Fruit fly (Drosophila melanogaster) whole organism, pupa: ENCODE data around the gene eIF2gamma.
A peak's percentile ranks its signal among the peaks of the same experiment; 100 is the strongest.

Source experiments
- CG10348 ChIP-seq: fragments of 200-800 bp; sonication (Bioruptor generic); IDR thresholded peaks from 2 replicates; pipeline ENCODE4 v1.3.6; 2022; ENCODE audit warnings: missing biosample characterization, missing genetic modification characterization
- CG12605 ChIP-seq: fragments of 200-800 bp; sonication (Bioruptor generic); IDR thresholded peaks from 2 replicates; pipeline ENCODE4 v1.3.6; 2022; ENCODE audit warnings: missing biosample characterization, missing genetic modification characterization
- CG13204 ChIP-seq: fragments of 200-800 bp; sonication (Bioruptor generic); optimal IDR thresholded peaks from 2 replicates; lab custom pipeline; 2018; ENCODE audit warnings: missing biosample characterization, mild to moderate bottlenecking, missing genetic modification characterization, moderate library complexity
- CG14655 ChIP-seq: fragments of 200-800 bp; sonication (Bioruptor generic); optimal IDR thresholded peaks from 3 replicates; lab custom pipeline; 2017; ENCODE audit warnings: mild to moderate bottlenecking, missing biosample characterization, missing genetic modification reagents, missing genetic modification characterization
- CG15710 ChIP-seq: fragments of 200-800 bp; sonication (Bioruptor generic); optimal IDR thresholded peaks from 2 replicates; lab custom pipeline; 2018; ENCODE audit warnings: missing biosample characterization, mild to moderate bottlenecking, missing genetic modification characterization, moderate library complexity
- CG17806 ChIP-seq: fragments of 200-800 bp; sonication (Bioruptor generic); optimal IDR thresholded peaks from 2 replicates; lab custom pipeline; 2018; ENCODE audit warnings: missing biosample characterization, mild to moderate bottlenecking, missing genetic modification characterization, moderate library complexity
- CG32121 ChIP-seq: fragments of 200-800 bp; sonication (Bioruptor generic); IDR thresholded peaks from 2 replicates; pipeline ENCODE4 v1.3.6; 2022; ENCODE audit warnings: missing biosample characterization, missing genetic modification characterization
- CG34367 ChIP-seq: fragments of 200-800 bp; sonication (Bioruptor generic); optimal IDR thresholded peaks from 2 replicates; lab custom pipeline; 2018; ENCODE audit warnings: missing biosample characterization, mild to moderate bottlenecking, missing genetic modification characterization
- CG4496 ChIP-seq: fragments of 200-800 bp; sonication (Bioruptor generic); IDR thresholded peaks from 3 replicates; pipeline ENCODE4 v1.3.6; 2022; ENCODE audit warnings: missing biosample characterization, missing genetic modification characterization
- CG8159 ChIP-seq: fragments of 200-800 bp; sonication (Bioruptor generic); optimal IDR thresholded peaks from 3 replicates; lab custom pipeline; 2018; ENCODE audit warnings: missing biosample characterization, mild to moderate bottlenecking, missing genetic modification characterization, moderate library complexity
- CG8301 ChIP-seq: fragments of 200-800 bp; sonication (Bioruptor generic); optimal IDR thresholded peaks from 2 replicates; lab custom pipeline; 2018; ENCODE audit warnings: missing biosample characterization, mild to moderate bottlenecking, missing genetic modification characterization
- CG9948 ChIP-seq: fragments of 200-800 bp; sonication (Bioruptor generic); optimal IDR thresholded peaks from 2 replicates; lab custom pipeline; 2018; ENCODE audit warnings: missing biosample characterization, mild to moderate bottlenecking, missing genetic modification characterization, moderate library complexity
- D1 ChIP-seq: fragments of 200-800 bp; sonication (Bioruptor generic); optimal IDR thresholded peaks from 2 replicates; lab custom pipeline; 2018; ENCODE audit warnings: missing biosample characterization, mild to moderate bottlenecking, missing genetic modification characterization, moderate library complexity
- EcR ChIP-seq: fragments of 200-800 bp; sonication (Bioruptor generic); optimal IDR thresholded peaks from 3 replicates; lab custom pipeline; 2019; ENCODE audit warnings: missing biosample characterization, missing genetic modification characterization, mild to moderate bottlenecking, moderate library complexity, missing genetic modification reagents
- Ets98B ChIP-seq: fragments of 200-800 bp; sonication (Bioruptor generic); IDR thresholded peaks from 2 replicates; pipeline ENCODE4 v1.3.6; 2022; ENCODE audit warnings: missing biosample characterization, missing genetic modification characterization
- Pif1A ChIP-seq: fragments of 200-800 bp; sonication (Bioruptor generic); optimal IDR thresholded peaks from 3 replicates; lab custom pipeline; 2016; ENCODE audit warnings: missing biosample characterization, missing genetic modification characterization
- Pif1B ChIP-seq: fragments of 200-800 bp; sonication (Bioruptor generic); optimal IDR thresholded peaks from 3 replicates; lab custom pipeline; 2016; ENCODE audit warnings: missing biosample characterization, missing genetic modification characterization
- Snoo ChIP-seq: fragments of 200-800 bp; sonication (Bioruptor generic); optimal IDR thresholded peaks from 3 replicates; lab custom pipeline; 2017; ENCODE audit warnings: missing biosample characterization, mild to moderate bottlenecking, missing genetic modification characterization, inconsistent platforms
- fd96Ca ChIP-seq: fragments of 200-800 bp; sonication (Bioruptor generic); IDR thresholded peaks from 3 replicates; pipeline ENCODE4 v1.3.6; 2022; ENCODE audit warnings: missing biosample characterization, missing genetic modification characterization
- gl ChIP-seq: fragments of 200-800 bp; sonication (Bioruptor generic); optimal IDR thresholded peaks from 2 replicates; lab custom pipeline; 2018; ENCODE audit warnings: missing biosample characterization, mild to moderate bottlenecking, missing genetic modification characterization
- rn ChIP-seq: fragments of 200-800 bp; sonication (Bioruptor generic); IDR thresholded peaks from 2 replicates; pipeline ENCODE4 v1.3.6; 2022; ENCODE audit warnings: missing biosample characterization, missing genetic modification characterization

Gene eIF2gamma

DNA sequence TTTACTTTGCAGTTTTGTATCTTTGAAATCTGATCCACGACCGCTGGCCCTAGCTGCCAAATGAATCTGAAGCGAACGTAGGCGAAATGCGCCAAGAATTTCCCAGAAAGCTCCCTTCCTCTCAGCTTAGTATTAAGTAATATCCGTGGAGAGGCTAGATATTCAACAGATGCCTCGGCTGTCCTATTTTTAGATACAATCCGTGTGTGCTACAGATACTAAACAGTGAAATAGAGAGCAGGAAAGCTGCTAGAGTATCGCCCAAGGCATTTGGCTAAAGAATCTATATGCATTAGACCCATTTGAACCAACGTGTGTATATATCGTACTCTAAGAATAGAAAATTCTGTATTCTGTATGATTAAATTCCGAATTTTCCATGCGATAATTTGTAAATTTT, 19.1 kb upstream of the eIF2gamma start:
- TF ChIP-seq CG32121 (GFP tag; lab: Robert Waterston, UW) (no peak), CG34367 (tag; lab: Kevin White, UChicago) (no peak)

DNA sequence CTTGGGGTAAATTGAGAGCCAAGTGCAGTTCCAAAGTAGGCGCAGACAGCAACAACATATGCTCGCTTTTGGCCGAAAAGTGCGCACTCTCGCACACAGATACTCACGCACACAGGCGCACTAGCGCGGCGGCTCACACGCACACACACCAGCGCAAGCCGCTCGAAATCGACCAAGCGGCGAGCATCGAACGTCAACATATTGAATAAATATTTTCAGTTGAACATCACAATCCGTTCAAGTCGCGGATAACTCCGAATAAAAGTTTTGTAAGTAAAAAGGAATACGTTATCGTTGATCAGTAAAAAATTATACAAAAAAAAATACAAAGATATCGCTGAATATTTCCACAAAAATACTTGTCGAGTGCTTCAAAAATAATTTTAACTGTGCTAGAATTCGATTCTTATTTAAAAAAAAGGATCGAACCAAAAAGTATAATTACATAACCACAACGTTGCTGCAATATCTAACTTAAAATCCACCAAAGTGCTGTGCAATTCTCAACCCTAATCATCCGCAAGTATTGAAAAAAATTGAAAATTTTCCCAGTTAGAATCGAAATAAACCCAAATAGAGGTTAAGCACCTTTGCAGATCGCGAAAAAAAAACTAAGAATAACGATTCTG, 18.2 kb upstream of the eIF2gamma start:
- TF ChIP-seq gl: no peak
- TF ChIP-seq CG12605 (GFP tag; lab: Robert Waterston, UW): no peak
- no peak for TF ChIP-seq Ets98B (GFP tag; lab: Robert Waterston, UW)
- no peak for TF ChIP-seq D1 (tag; lab: Kevin White, UChicago)
- TF ChIP-seq Snoo (tag; lab: Kevin White, UChicago): no peak
- TF ChIP-seq rn (GFP tag; lab: Robert Waterston, UW): no peak
- TF ChIP-seq CG14655: no peak
- no peak for TF ChIP-seq CG8301 (tag; lab: Kevin White, UChicago)

DNA sequence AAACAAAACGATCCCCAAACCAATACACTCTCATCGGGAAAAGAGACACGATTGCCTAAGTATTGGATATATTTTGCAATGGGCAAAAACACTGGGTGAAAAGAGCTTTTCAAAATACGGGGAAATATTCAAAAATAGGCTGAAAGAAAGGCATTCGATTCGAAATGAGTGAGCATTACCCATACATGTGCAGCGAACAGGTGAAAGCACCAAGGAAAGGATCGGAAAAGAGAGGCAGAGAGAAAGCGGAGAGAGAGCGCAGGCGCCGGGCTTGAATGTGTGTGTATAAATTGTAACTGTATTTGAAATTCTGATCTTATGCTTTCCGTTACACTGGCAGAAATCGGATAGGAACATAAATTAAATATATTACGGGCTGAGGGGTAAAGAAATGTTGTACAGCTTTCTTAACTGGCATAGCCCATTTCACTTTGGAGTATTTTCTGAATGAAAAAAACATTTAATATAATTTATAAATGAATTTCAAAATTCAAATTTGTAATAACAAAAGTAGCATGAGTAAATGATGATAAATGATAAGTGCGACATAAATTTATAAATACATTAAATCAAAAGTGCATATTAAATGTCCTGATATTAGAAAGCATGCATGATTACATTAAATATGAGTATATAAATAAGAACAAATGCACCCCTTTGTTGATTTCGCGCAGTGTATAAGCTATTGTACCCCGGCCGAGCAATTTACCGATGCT, 17.5 kb upstream of the eIF2gamma start:
- TF ChIP-seq CG8301 (tag; lab: Kevin White, UChicago): peak; percentile 57
- no peak for TF ChIP-seq CG13204 (GFP tag; lab: Kevin White, UChicago)
- TF ChIP-seq CG34367 (tag; lab: Kevin White, UChicago): no peak
- TF ChIP-seq rn (GFP tag; lab: Robert Waterston, UW): no peak
- peak; percentile 33 for TF ChIP-seq CG15710
- TF ChIP-seq gl: no peak
- no peak for TF ChIP-seq fd96Ca (GFP tag; lab: Robert Waterston, UW)
- TF ChIP-seq CG17806: peak; percentile 24
- no peak for TF ChIP-seq CG12605 (GFP tag; lab: Robert Waterston, UW)
- no peak for TF ChIP-seq CG32121 (GFP tag; lab: Robert Waterston, UW)
- TF ChIP-seq CG9948 (tag; lab: Kevin White, UChicago): peak; percentile 42
- peak; percentile 74 for TF ChIP-seq Snoo (tag; lab: Kevin White, UChicago)
- no peak for TF ChIP-seq D1 (tag; lab: Kevin White, UChicago)
- peak; percentile 43 for TF ChIP-seq Pif1B (GFP tag; lab: Kevin White, UChicago)
- no peak for TF ChIP-seq CG10348 (GFP tag; lab: Robert Waterston, UW)
- peak; percentile 54 for TF ChIP-seq CG8159 (tag; lab: Kevin White, UChicago)
- 0 out of 3 replicates have a peak, but pooled peaks have one; percentile 25 for TF ChIP-seq CG4496 (GFP tag; lab: Robert Waterston, UW)
- peak; percentile 40 for TF ChIP-seq Pif1A (GFP tag; lab: Kevin White, UChicago)
- TF ChIP-seq Ets98B (GFP tag; lab: Robert Waterston, UW): no peak
- peak; percentile 81 for TF ChIP-seq CG14655
- TF ChIP-seq EcR (GFP tag; lab: Kevin White, UChicago): no peak

DNA sequence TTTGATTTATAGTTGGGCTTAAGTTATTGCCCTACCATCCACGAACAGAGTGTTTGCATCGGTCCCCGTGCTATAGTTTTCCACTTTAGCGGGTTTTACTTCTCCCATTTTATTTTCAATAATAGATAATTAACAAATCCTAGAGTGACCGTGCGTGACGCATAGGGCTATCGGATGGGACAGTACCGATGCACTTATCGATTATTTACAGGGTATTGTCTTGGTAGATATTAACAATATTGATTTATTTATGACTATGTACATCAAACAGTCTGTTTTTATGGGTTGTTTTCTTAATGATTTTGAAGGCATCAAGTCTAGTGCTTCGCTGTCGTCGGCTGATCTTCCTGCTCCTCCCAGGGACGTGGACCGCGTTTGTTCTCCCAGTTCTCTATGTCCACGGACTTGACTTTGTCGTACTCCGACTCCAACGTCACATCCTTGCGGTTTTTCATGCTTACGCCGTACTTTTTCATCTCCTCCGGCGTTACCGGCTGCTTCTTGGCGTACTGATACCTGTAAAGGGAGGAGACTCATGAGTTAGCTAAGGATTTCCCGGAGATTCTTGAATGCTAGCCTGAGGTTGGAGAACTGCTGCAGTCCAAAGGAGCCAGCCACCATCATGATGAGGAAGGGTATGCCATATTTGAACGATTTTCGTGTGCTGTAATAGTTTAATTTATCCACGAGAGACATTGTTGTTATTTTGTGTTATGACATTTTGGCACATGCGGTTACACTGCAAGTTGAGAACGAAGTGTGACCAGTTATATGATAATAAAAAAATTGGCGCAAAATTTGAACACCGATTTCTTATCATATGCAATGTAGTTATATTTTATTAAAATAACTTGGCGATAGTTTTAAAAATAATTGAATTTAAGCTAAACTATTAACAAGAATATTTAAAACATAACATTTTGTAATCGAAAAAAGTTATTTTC, 14.9 kb upstream of the eIF2gamma start, which contains the start of the genes MRG15 and Tm1:
TSS of gene MRG15 (minus strand) at position 184 of the 944 bp plus-strand sequence.
TSS of gene Tm1 (plus strand) at position 295 of the 944 bp plus-strand sequence.
- TF ChIP-seq CG14655 (no peak), CG34367 (tag; lab: Kevin White, UChicago) (no peak), Snoo (tag; lab: Kevin White, UChicago) (no peak), Pif1A (GFP tag; lab: Kevin White, UChicago) (no peak), Ets98B (GFP tag; lab: Robert Waterston, UW) (no peak), CG13204 (GFP tag; lab: Kevin White, UChicago) (no peak), D1 (tag; lab: Kevin White, UChicago) (no peak), CG17806 (no peak), gl (no peak), EcR (GFP tag; lab: Kevin White, UChicago) (no peak), rn (GFP tag; lab: Robert Waterston, UW) (no peak), Pif1B (GFP tag; lab: Kevin White, UChicago) (no peak), CG32121 (GFP tag; lab: Robert Waterston, UW) (no peak), CG12605 (GFP tag; lab: Robert Waterston, UW) (no peak), CG10348 (GFP tag; lab: Robert Waterston, UW) (no peak), CG9948 (tag; lab: Kevin White, UChicago) (no peak), CG8301 (tag; lab: Kevin White, UChicago) (no peak), CG15710 (no peak), CG8159 (tag; lab: Kevin White, UChicago) (no peak), fd96Ca (GFP tag; lab: Robert Waterston, UW) (no peak)

dm6 chr3R:15275158-15275623, 11.9 kb upstream of the eIF2gamma start, which contains the start of the genes Cp190 and CG4338:
Cp190 (minus strand) TSS chr3R:15275241.
CG4338 (plus strand) TSS chr3R:15275522.
- TF ChIP-seq CG8301 (tag; lab: Kevin White, UChicago) (peak; percentile 98), CG4496 (GFP tag; lab: Robert Waterston, UW) (peak; percentile 93), CG13204 (GFP tag; lab: Kevin White, UChicago) (no peak), EcR (GFP tag; lab: Kevin White, UChicago) (peak; percentile 85), Pif1B (GFP tag; lab: Kevin White, UChicago) (no peak), CG8159 (tag; lab: Kevin White, UChicago) (peak; percentile 99), CG17806 (peak; percentile 98), CG9948 (tag; lab: Kevin White, UChicago) (peak; percentile 98), CG32121 (GFP tag; lab: Robert Waterston, UW) (peak; percentile 96), CG10348 (GFP tag; lab: Robert Waterston, UW) (peak; percentile 83), Snoo (tag; lab: Kevin White, UChicago) (peak; percentile 97), rn (GFP tag; lab: Robert Waterston, UW) (peak; percentile 87), Ets98B (GFP tag; lab: Robert Waterston, UW) (peak; percentile 90), CG14655 (no peak), fd96Ca (GFP tag; lab: Robert Waterston, UW) (peak; percentile 67; the same call in 2 of the 3 replicates), gl (peak; percentile 91), CG34367 (tag; lab: Kevin White, UChicago) (peak; percentile 97), Pif1A (GFP tag; lab: Kevin White, UChicago) (no peak), D1 (tag; lab: Kevin White, UChicago) (no peak), CG15710 (peak; percentile 98), CG12605 (GFP tag; lab: Robert Waterston, UW) (peak; percentile 94)
